Worm (Caenorhabditis elegans): ENCODE results near the gene npr-39.

- TF ChIP-seq him-1 (tag; optimal IDR thresholded peaks at IDR 0.05) (no peak), dao-5 (tag; optimal IDR thresholded peaks at IDR 0.05) (no peak), W03F9.2 (tag; optimal IDR thresholded peaks at IDR 0.05) (no peak)
Measured at ce11 chrV:10030992-10031383, 35.9 kb upstream of the npr-39 start, which contains the start of gene acl-2.
